Fruit fly (Drosophila melanogaster) whole organism, pupa: ENCODE results near the gene Eip78C.

Experiments used
- CG10348 ChIP-seq: fragments of 200-800 bp; sonication (Bioruptor generic); IDR thresholded peaks from 2 replicates; pipeline ENCODE4 v1.3.6; 2022; ENCODE audit warnings: missing biosample characterization, missing genetic modification characterization
- CG12605 ChIP-seq: fragments of 200-800 bp; sonication (Bioruptor generic); IDR thresholded peaks from 2 replicates; pipeline ENCODE4 v1.3.6; 2022; ENCODE audit warnings: missing biosample characterization, missing genetic modification characterization
- CG13204 ChIP-seq: fragments of 200-800 bp; sonication (Bioruptor generic); optimal IDR thresholded peaks from 2 replicates; lab custom pipeline; 2018; ENCODE audit warnings: missing biosample characterization, mild to moderate bottlenecking, missing genetic modification characterization, moderate library complexity
- CG14655 ChIP-seq: fragments of 200-800 bp; sonication (Bioruptor generic); optimal IDR thresholded peaks from 3 replicates; lab custom pipeline; 2017; ENCODE audit warnings: mild to moderate bottlenecking, missing biosample characterization, missing genetic modification reagents, missing genetic modification characterization
- CG15710 ChIP-seq: fragments of 200-800 bp; sonication (Bioruptor generic); optimal IDR thresholded peaks from 2 replicates; lab custom pipeline; 2018; ENCODE audit warnings: missing biosample characterization, mild to moderate bottlenecking, missing genetic modification characterization, moderate library complexity
- CG17806 ChIP-seq: fragments of 200-800 bp; sonication (Bioruptor generic); optimal IDR thresholded peaks from 2 replicates; lab custom pipeline; 2018; ENCODE audit warnings: missing biosample characterization, mild to moderate bottlenecking, missing genetic modification characterization, moderate library complexity
- CG32121 ChIP-seq: fragments of 200-800 bp; sonication (Bioruptor generic); IDR thresholded peaks from 2 replicates; pipeline ENCODE4 v1.3.6; 2022; ENCODE audit warnings: missing biosample characterization, missing genetic modification characterization
- CG34367 ChIP-seq: fragments of 200-800 bp; sonication (Bioruptor generic); optimal IDR thresholded peaks from 2 replicates; lab custom pipeline; 2018; ENCODE audit warnings: missing biosample characterization, mild to moderate bottlenecking, missing genetic modification characterization
- CG4496 ChIP-seq: fragments of 200-800 bp; sonication (Bioruptor generic); IDR thresholded peaks from 3 replicates; pipeline ENCODE4 v1.3.6; 2022; ENCODE audit warnings: missing biosample characterization, missing genetic modification characterization
- CG8159 ChIP-seq: fragments of 200-800 bp; sonication (Bioruptor generic); optimal IDR thresholded peaks from 3 replicates; lab custom pipeline; 2018; ENCODE audit warnings: missing biosample characterization, mild to moderate bottlenecking, missing genetic modification characterization, moderate library complexity
- CG9948 ChIP-seq: fragments of 200-800 bp; sonication (Bioruptor generic); optimal IDR thresholded peaks from 2 replicates; lab custom pipeline; 2018; ENCODE audit warnings: missing biosample characterization, mild to moderate bottlenecking, missing genetic modification characterization, moderate library complexity
- D1 ChIP-seq: fragments of 200-800 bp; sonication (Bioruptor generic); optimal IDR thresholded peaks from 2 replicates; lab custom pipeline; 2018; ENCODE audit warnings: missing biosample characterization, mild to moderate bottlenecking, missing genetic modification characterization, moderate library complexity
- EcR ChIP-seq: fragments of 200-800 bp; sonication (Bioruptor generic); optimal IDR thresholded peaks from 3 replicates; lab custom pipeline; 2019; ENCODE audit warnings: missing biosample characterization, missing genetic modification characterization, mild to moderate bottlenecking, moderate library complexity, missing genetic modification reagents
- Ets98B ChIP-seq: fragments of 200-800 bp; sonication (Bioruptor generic); IDR thresholded peaks from 2 replicates; pipeline ENCODE4 v1.3.6; 2022; ENCODE audit warnings: missing biosample characterization, missing genetic modification characterization
- Pif1A ChIP-seq: fragments of 200-800 bp; sonication (Bioruptor generic); optimal IDR thresholded peaks from 3 replicates; lab custom pipeline; 2016; ENCODE audit warnings: missing biosample characterization, missing genetic modification characterization
- Pif1B ChIP-seq: fragments of 200-800 bp; sonication (Bioruptor generic); optimal IDR thresholded peaks from 3 replicates; lab custom pipeline; 2016; ENCODE audit warnings: missing biosample characterization, missing genetic modification characterization
- Snoo ChIP-seq: fragments of 200-800 bp; sonication (Bioruptor generic); optimal IDR thresholded peaks from 3 replicates; lab custom pipeline; 2017; ENCODE audit warnings: missing biosample characterization, mild to moderate bottlenecking, missing genetic modification characterization, inconsistent platforms
- fd96Ca ChIP-seq: fragments of 200-800 bp; sonication (Bioruptor generic); IDR thresholded peaks from 3 replicates; pipeline ENCODE4 v1.3.6; 2022; ENCODE audit warnings: missing biosample characterization, missing genetic modification characterization
- gl ChIP-seq: fragments of 200-800 bp; sonication (Bioruptor generic); optimal IDR thresholded peaks from 2 replicates; lab custom pipeline; 2018; ENCODE audit warnings: missing biosample characterization, mild to moderate bottlenecking, missing genetic modification characterization
- rn ChIP-seq: fragments of 200-800 bp; sonication (Bioruptor generic); IDR thresholded peaks from 2 replicates; pipeline ENCODE4 v1.3.6; 2022; ENCODE audit warnings: missing biosample characterization, missing genetic modification characterization

The Eip78C gene

dm6 chr3L:21202777-21203282 lies 23.6 kb upstream of the Eip78C start, which contains the start of the genes Targ1, CG10512 and Targ2:
Gene Targ1 (minus strand): TSS chr3L:21202882.
Gene CG10512 (plus strand): TSS chr3L:21202920.
Gene Targ2 (minus strand): TSS chr3L:21203232.
- TF ChIP-seq EcR (GFP tag; lab: Kevin White, UChicago) (peak; percentile 37), CG10348 (GFP tag; lab: Robert Waterston, UW) (no peak), CG32121 (GFP tag; lab: Robert Waterston, UW) (0 out of 2 replicates have a peak, but pooled peaks have one; percentile 22), D1 (tag; lab: Kevin White, UChicago) (no peak)

- TF ChIP-seq Snoo (tag; lab: Kevin White, UChicago) (no peak), D1 (tag; lab: Kevin White, UChicago) (no peak), Pif1A (GFP tag; lab: Kevin White, UChicago) (no peak), fd96Ca (no peak), Ets98B (GFP tag; lab: Robert Waterston, UW) (no peak), EcR (GFP tag; lab: Kevin White, UChicago) (no peak), rn (no peak), CG14655 (GFP tag; lab: Kevin White, UChicago) (no peak), CG17806 (no peak), CG15710 (tag; lab: Kevin White, UChicago) (no peak), CG4496 (GFP tag; lab: Robert Waterston, UW) (no peak)
Observed at dm6 chr3L:21204581-21205495, 21.6 kb upstream of the Eip78C start.

dm6 chr3L:21205496-21205824 lies 20.9 kb upstream of the Eip78C start:
- TF ChIP-seq Pif1B (GFP tag; lab: Kevin White, UChicago) (no peak), Snoo (tag; lab: Kevin White, UChicago) (no peak), CG17806 (no peak), CG10348 (GFP tag; lab: Robert Waterston, UW) (no peak), CG14655 (GFP tag; lab: Kevin White, UChicago) (no peak), CG34367 (tag; lab: Kevin White, UChicago) (no peak), gl (no peak), CG8159 (tag; lab: Kevin White, UChicago) (no peak), fd96Ca (no peak), CG9948 (tag; lab: Kevin White, UChicago) (no peak), Pif1A (GFP tag; lab: Kevin White, UChicago) (no peak), EcR (GFP tag; lab: Kevin White, UChicago) (no peak)
- TF ChIP-seq, all 21 proteins: peak for 0

dm6 chr3L:21206486-21206885 lies 19.9 kb upstream of the Eip78C start:
- TF ChIP-seq CG32121 (GFP tag; lab: Robert Waterston, UW) (no peak), CG12605 (no peak), EcR (GFP tag; lab: Kevin White, UChicago) (no peak)

- peak; percentile 43; the same call in 1 of the 3 replicates for TF ChIP-seq CG4496 (GFP tag; lab: Robert Waterston, UW)
- 0 out of 2 replicates have a peak, but pooled peaks have one; percentile 12 for TF ChIP-seq CG12605
- TF ChIP-seq CG9948 (tag; lab: Kevin White, UChicago), result no peak
Observed at dm6 chr3L:21209921-21210532, 16.4 kb upstream of the Eip78C start, which contains the start of the genes CG10510 and CG10508. Gene CG10510 (minus strand): TSS chr3L:21210084. Gene CG10508 (plus strand): TSS chr3L:21210215.

- TF ChIP-seq Pif1B (GFP tag; lab: Kevin White, UChicago), result no peak
- no peak for TF ChIP-seq CG34367 (tag; lab: Kevin White, UChicago)
- TF ChIP-seq CG15710 (tag; lab: Kevin White, UChicago), result no peak
- TF ChIP-seq CG10348 (GFP tag; lab: Robert Waterston, UW), result no peak
- TF ChIP-seq EcR (GFP tag; lab: Kevin White, UChicago), result no peak
- TF ChIP-seq CG13204, result no peak
- TF ChIP-seq CG17806, result no peak
- no peak for TF ChIP-seq CG4496 (GFP tag; lab: Robert Waterston, UW)
- no peak for TF ChIP-seq D1 (tag; lab: Kevin White, UChicago)
- TF ChIP-seq fd96Ca, result no peak
- no peak for TF ChIP-seq rn
- no peak for TF ChIP-seq CG9948 (tag; lab: Kevin White, UChicago)
- TF ChIP-seq CG14655 (GFP tag; lab: Kevin White, UChicago), result no peak
- no peak for TF ChIP-seq gl
Observed at dm6 chr3L:21216697-21217291, 9.6 kb upstream of the Eip78C start, which contains the start of the genes Trmt112 and Ilk. Gene Trmt112 (minus strand): TSS chr3L:21216839. Gene Ilk (plus strand): TSS chr3L:21216901.
